Worm (Caenorhabditis elegans): ENCODE measurements around the gene F49E8.6.

The F49E8.6 gene

DNA sequence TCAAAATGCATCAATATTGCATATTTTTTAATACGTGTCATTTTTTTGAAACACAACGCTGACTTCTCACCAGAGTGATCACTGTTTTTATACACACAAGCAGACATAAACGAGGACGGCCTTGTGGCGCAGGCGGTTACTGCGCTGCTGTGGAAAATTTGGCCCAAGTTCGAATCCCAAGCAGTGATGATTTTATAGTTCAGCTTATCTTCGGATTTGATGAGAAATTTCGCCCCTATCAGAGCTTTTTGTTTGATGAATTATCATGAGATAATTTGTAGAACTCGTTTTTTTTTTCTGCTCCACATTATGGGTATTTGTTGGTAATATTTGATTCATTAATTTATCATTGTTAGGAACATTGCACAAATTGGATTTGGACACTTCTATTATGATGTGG, 19.5 kb upstream of the F49E8.6 start (continued):
- peak; percentile 94 for TF ChIP-seq sptf-2 (GFP tag; optimal IDR thresholded peaks at IDR 0.05)
- TF ChIP-seq ceh-40 (GFP tag; IDR thresholded peaks at IDR 0.05), result peak; percentile 87; the same call in 1 of the 2 replicates
- TF ChIP-seq C17E4.6 (GFP tag; IDR thresholded peaks at IDR 0.05), result 0 out of 2 replicates have a peak, but pooled peaks have one; percentile 50
- peak; percentile 48 for TF ChIP-seq gei-17 (GFP tag; optimal IDR thresholded peaks at IDR 0.05)
- peak; percentile 86 for TF ChIP-seq unc-130 (GFP tag; optimal IDR thresholded peaks at IDR 0.05)
- peak; percentile 85; the same call in 1 of the 2 replicates for TF ChIP-seq cebp-2 (GFP tag; IDR thresholded peaks at IDR 0.05)
- peak; percentile 84 for TF ChIP-seq lin-40 (tag; optimal IDR thresholded peaks at IDR 0.05)
- 0 out of 2 replicates have a peak, but pooled peaks have one; percentile 66 for TF ChIP-seq aptf-2 (GFP tag; conservative IDR thresholded peaks at IDR 0.05)
- no peak for TF ChIP-seq nfya-2 (GFP tag; IDR thresholded peaks at IDR 0.05)
- TF ChIP-seq Y95B8A.8 (GFP tag; IDR thresholded peaks at IDR 0.05), result peak; percentile 62; the same call in 1 of the 2 replicates
- peak; percentile 97 for TF ChIP-seq zim-3 (tag; optimal IDR thresholded peaks at IDR 0.05)
- peak; percentile 88 for TF ChIP-seq ets-4 (GFP tag; optimal IDR thresholded peaks at IDR 0.05)
- TF ChIP-seq chd-7 (tag; optimal IDR thresholded peaks at IDR 0.05), result peak; percentile 92
- TF ChIP-seq lin-26 (GFP tag; IDR thresholded peaks at IDR 0.05), result peak; percentile 99
- TF ChIP-seq F23B12.7 (tag; optimal IDR thresholded peaks at IDR 0.05; ENCODE audit: insufficient read depth), result peak; percentile 96
- peak; percentile 96 for TF ChIP-seq F52B5.7 (tag; optimal IDR thresholded peaks at IDR 0.05)
- 0 out of 2 replicates have a peak, but pooled peaks have one; percentile 12 for TF ChIP-seq lag-1 (GFP tag; IDR thresholded peaks at IDR 0.05)
- TF ChIP-seq egrh-3 (GFP tag; IDR thresholded peaks at IDR 0.05), result peak; percentile 50; the same call in 1 of the 2 replicates
- TF ChIP-seq K12H6.12 (tag; optimal IDR thresholded peaks at IDR 0.05), result peak; percentile 31
- TF ChIP-seq rpc-1 (optimal IDR thresholded peaks at IDR 0.05), result peak; percentile 99
- peak; percentile 100 for TF ChIP-seq rpc-1 (tag; optimal IDR thresholded peaks at IDR 0.05)
- peak; percentile 100 for TF ChIP-seq tbp1 (GFP tag; optimal IDR thresholded peaks at IDR 0.05)
- peak; percentile 84 for TF ChIP-seq madf-10 (tag; optimal IDR thresholded peaks at IDR 0.05)
- peak; percentile 92 for TF ChIP-seq nfyb-1 (GFP tag; IDR thresholded peaks at IDR 0.05)
- TF ChIP-seq madf-6 (GFP tag; IDR thresholded peaks at IDR 0.05), result no peak
- peak; percentile 26; the same call in 1 of the 2 replicates for TF ChIP-seq madf-8 (GFP tag; conservative IDR thresholded peaks at IDR 0.05)
- TF ChIP-seq atf-7 (tag; optimal IDR thresholded peaks at IDR 0.05), result peak; percentile 84
- TF ChIP-seq F10E7.11 (tag; optimal IDR thresholded peaks at IDR 0.05), result peak; percentile 87
- TF ChIP-seq ceh-27 (GFP tag; optimal IDR thresholded peaks at IDR 0.05), result peak; percentile 89
- TF ChIP-seq him-1 (tag; optimal IDR thresholded peaks at IDR 0.05), result peak; percentile 96
- peak; percentile 92 for TF ChIP-seq snpc-3.4 (tag; optimal IDR thresholded peaks at IDR 0.05)
- TF ChIP-seq lsl-1 (GFP tag; optimal IDR thresholded peaks at IDR 0.05), result peak; percentile 69
- peak; percentile 88 for TF ChIP-seq ekl-4 (GFP tag; IDR thresholded peaks at IDR 0.05)
- TF ChIP-seq akir-1 (GFP tag; optimal IDR thresholded peaks at IDR 0.05), result no peak
- TF ChIP-seq hrde-1 (tag; optimal IDR thresholded peaks at IDR 0.05; ENCODE audit: borderline replicate concordance), result peak; percentile 96
- TF ChIP-seq B0019.2 (GFP tag; conservative IDR thresholded peaks at IDR 0.05), result peak; percentile 69
- 0 out of 2 replicates have a peak, but pooled peaks have one; percentile 59 for TF ChIP-seq egl-18 (GFP tag; IDR thresholded peaks at IDR 0.05)
- TF ChIP-seq attf-6 (GFP tag; IDR thresholded peaks at IDR 0.05), result peak; percentile 79
- peak; percentile 97 for TF ChIP-seq F57A8.1 (GFP tag; optimal IDR thresholded peaks at IDR 0.05)
- peak; percentile 73; the same call in 1 of the 2 replicates for TF ChIP-seq let-526 (GFP tag; IDR thresholded peaks at IDR 0.05)
- TF ChIP-seq egl-44 (GFP tag; IDR thresholded peaks at IDR 0.05), result peak; percentile 86
- TF ChIP-seq dpff-1 (tag; optimal IDR thresholded peaks at IDR 0.05), result peak; percentile 38
- peak; percentile 75 for TF ChIP-seq ccch-3 (GFP tag; optimal IDR thresholded peaks at IDR 0.05)
- TF ChIP-seq attf-5 (GFP tag; optimal IDR thresholded peaks at IDR 0.05), result peak; percentile 90
- peak; percentile 43 to 75 for TF ChIP-seq let-607 (tag; optimal IDR thresholded peaks at IDR 0.05)
- TF ChIP-seq fkh-3 (tag; optimal IDR thresholded peaks at IDR 0.05), result peak; percentile 88
- TF ChIP-seq mel-28 (tag; optimal IDR thresholded peaks at IDR 0.05; ENCODE audit: borderline replicate concordance), result peak; percentile 39

Measured in whole organism, young adult.